Worm (Caenorhabditis elegans): Measurements from ENCODE around the gene inos-1.

Gene inos-1

DNA sequence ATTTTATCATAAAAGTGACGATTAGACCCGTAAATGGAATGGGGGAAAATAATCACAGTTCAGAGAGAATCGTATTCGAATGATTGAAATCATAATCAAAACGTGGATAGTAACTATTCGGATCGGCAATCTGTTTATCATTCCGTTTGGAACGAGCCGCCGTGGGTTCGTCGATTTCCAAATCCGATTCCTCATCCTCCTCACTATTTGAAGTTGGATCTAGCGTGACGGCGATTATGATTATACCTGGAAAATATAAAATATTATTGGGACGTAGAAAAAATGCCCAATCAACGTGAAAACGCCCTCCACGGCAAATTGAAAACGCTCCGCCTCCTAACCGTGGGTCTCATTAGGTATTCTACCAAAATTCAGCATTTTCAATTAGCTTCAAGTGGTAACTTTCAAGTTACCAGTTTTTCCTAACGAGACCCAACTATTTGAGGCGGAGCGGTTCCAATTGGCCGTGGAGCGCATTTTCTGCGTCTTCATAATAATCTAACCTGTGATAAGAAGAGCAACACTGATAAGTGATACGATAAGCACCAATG lies 31.1 kb upstream of the inos-1 start:
- no peak for TF ChIP-seq F37D6.2 (tag; optimal IDR thresholded peaks at IDR 0.05)
- no peak for TF ChIP-seq skn-1 (tag; optimal IDR thresholded peaks at IDR 0.05)
- TF ChIP-seq daf-19 (GFP tag; conservative IDR thresholded peaks at IDR 0.05), result no peak
- no peak for TF ChIP-seq tag-97 (GFP tag; IDR thresholded peaks at IDR 0.05)
- no peak for TF ChIP-seq lin-1 (GFP tag; IDR thresholded peaks at IDR 0.05)
- no peak for TF ChIP-seq php-3 (GFP tag; IDR thresholded peaks at IDR 0.05)
- peak; percentile 69 for TF ChIP-seq duxl-1 (tag; optimal IDR thresholded peaks at IDR 0.05; ENCODE audit: poor library complexity)
- peak; percentile 2 for TF ChIP-seq T20F7.1 (GFP tag; optimal IDR thresholded peaks at IDR 0.05)
- TF ChIP-seq D1046.2 (GFP tag; IDR thresholded peaks at IDR 0.05), result 0 out of 2 replicates have a peak, but pooled peaks have one; percentile 17
- TF ChIP-seq pha-4 (GFP tag; IDR thresholded peaks at IDR 0.05), result 0 out of 2 replicates have a peak, but pooled peaks have one; percentile 29
- TF ChIP-seq pha-4 (tag; optimal IDR thresholded peaks at IDR 0.05), result no peak
- TF ChIP-seq unc-130 (GFP tag; optimal IDR thresholded peaks at IDR 0.05), result no peak
- peak; percentile 82 for TF ChIP-seq spr-1 (tag; optimal IDR thresholded peaks at IDR 0.05)
- no peak for TF ChIP-seq F26F4.8 (GFP tag; conservative IDR thresholded peaks at IDR 0.05)
- TF ChIP-seq vab-7 (GFP tag; IDR thresholded peaks at IDR 0.05), result no peak
- TF ChIP-seq lin-38 (GFP tag; IDR thresholded peaks at IDR 0.05), result peak; percentile 65
- peak; percentile 21 for TF ChIP-seq rbr-2 (tag; optimal IDR thresholded peaks at IDR 0.05)
- no peak for TF ChIP-seq nhr-10 (tag; optimal IDR thresholded peaks at IDR 0.05)
- no peak for TF ChIP-seq ceh-44 (GFP tag; IDR thresholded peaks at IDR 0.05)
- TF ChIP-seq daf-12 (tag; optimal IDR thresholded peaks at IDR 0.05), result no peak
- no peak for TF ChIP-seq mdl-1 (tag; optimal IDR thresholded peaks at IDR 0.05)
- no peak for TF ChIP-seq mxl-3 (GFP tag; optimal IDR thresholded peaks at IDR 0.05)
- no peak for TF ChIP-seq zag-1 (tag; optimal IDR thresholded peaks at IDR 0.05)
- no peak for TF ChIP-seq zip-11 (GFP tag; IDR thresholded peaks at IDR 0.05)
- TF ChIP-seq nhr-102 (tag; optimal IDR thresholded peaks at IDR 0.05), result peak; percentile 67
- no peak for TF ChIP-seq lim-7 (GFP tag; IDR thresholded peaks at IDR 0.05)
- TF ChIP-seq ama-1 (optimal IDR thresholded peaks at IDR 0.05), result peak; percentile 51
- TF ChIP-seq aha-1 (tag), result peak; percentile 81
- TF ChIP-seq ceh-82 (tag; optimal IDR thresholded peaks at IDR 0.05), result no peak
- TF ChIP-seq arid-1 (GFP tag; conservative IDR thresholded peaks at IDR 0.05), result 0 out of 2 replicates have a peak, but pooled peaks have one; percentile 23
- TF ChIP-seq dmd-6 (GFP tag; IDR thresholded peaks at IDR 0.05), result peak; percentile 35
- 0 out of 2 replicates have a peak, but pooled peaks have one; percentile 51 for TF ChIP-seq nhr-42 (GFP tag; IDR thresholded peaks at IDR 0.05)
- no peak for TF ChIP-seq mep-1 (tag; optimal IDR thresholded peaks at IDR 0.05)
- no peak for TF ChIP-seq cey-2 (tag; optimal IDR thresholded peaks at IDR 0.05; ENCODE audit: borderline replicate concordance, insufficient read depth)
- no peak for TF ChIP-seq ces-1 (GFP tag; optimal IDR thresholded peaks at IDR 0.05)
- no peak for TF ChIP-seq lin-39 (tag; optimal IDR thresholded peaks at IDR 0.05)
- no peak for TF ChIP-seq fkh-10 (GFP tag; optimal IDR thresholded peaks at IDR 0.05)
- no peak for TF ChIP-seq hlh-30 (tag; optimal IDR thresholded peaks at IDR 0.05; ENCODE audit: insufficient read depth)
- TF ChIP-seq mes-2 (tag; optimal IDR thresholded peaks at IDR 0.05; ENCODE audit: poor library complexity, severe bottlenecking), result peak; percentile 11
- no peak for TF ChIP-seq ceh-32 (tag; optimal IDR thresholded peaks at IDR 0.05; ENCODE audit: poor library complexity)
- TF ChIP-seq Y48G9A.11 (GFP tag; IDR thresholded peaks at IDR 0.05), result no peak
- no peak for TF ChIP-seq ZK546.5 (tag; optimal IDR thresholded peaks at IDR 0.05)
- no peak for TF ChIP-seq Y105C5A.15 (GFP tag; IDR thresholded peaks at IDR 0.05)
- TF ChIP-seq ztf-7 (tag; optimal IDR thresholded peaks at IDR 0.05), result no peak
- no peak for TF ChIP-seq nhr-6 (tag; optimal IDR thresholded peaks at IDR 0.05)
- no peak for TF ChIP-seq nhr-28 (tag; optimal IDR thresholded peaks at IDR 0.05)
- no peak for TF ChIP-seq lsy-2 (tag; optimal IDR thresholded peaks at IDR 0.05)
- peak; percentile 78; the same call in 1 of the 2 replicates for TF ChIP-seq zfp-3 (GFP tag; conservative IDR thresholded peaks at IDR 0.05)
- no peak for TF ChIP-seq daf-16 (GFP tag; optimal IDR thresholded peaks at IDR 0.05)
- TF ChIP-seq daf-16 (tag; optimal IDR thresholded peaks at IDR 0.05), result peak; percentile 35
- TF ChIP-seq hlh-11 (tag; optimal IDR thresholded peaks at IDR 0.05), result peak; percentile 32

Measured in whole organism, L4 larva.